Fruit fly (Drosophila melanogaster): ENCODE data around the gene SrpRbeta.

SrpRbeta gene

dm6 chr3L:8701697-8702349, 18.2 kb downstream of the SrpRbeta start:
- peak; percentile 8 for TF ChIP-seq sage (GFP tag; optimal IDR thresholded peaks at IDR 0.05)
- no peak for TF ChIP-seq sv (GFP tag; optimal IDR thresholded peaks at IDR 0.05)
- peak; percentile 27 for TF ChIP-seq h (GFP tag; optimal IDR thresholded peaks at IDR 0.05)
- peak; percentile 72 for TF ChIP-seq Sp1 (GFP tag; optimal IDR thresholded peaks at IDR 0.05)
- TF ChIP-seq woc (GFP tag; optimal IDR thresholded peaks at IDR 0.05) = peak; percentile 54
- peak in 1 of 2 experiments; percentile 74 for TF ChIP-seq foxo (GFP tag; optimal IDR thresholded peaks at IDR 0.05)
- no peak for TF ChIP-seq ey (GFP tag; optimal IDR thresholded peaks at IDR 0.05)
- TF ChIP-seq dl (GFP tag; optimal IDR thresholded peaks at IDR 0.05; ENCODE audit: insufficient read depth in 1 of 2, partially characterized antibody in 2 of 2) = no peak
- TF ChIP-seq dsf (GFP tag; optimal IDR thresholded peaks at IDR 0.05; ENCODE audit: borderline replicate concordance) = peak; percentile 10
- TF ChIP-seq brk (GFP tag; optimal IDR thresholded peaks at IDR 0.05) = peak; percentile 48
- peak; percentile 60 for TF ChIP-seq Rel (GFP tag; optimal IDR thresholded peaks at IDR 0.05)
- TF ChIP-seq Rel (tag; optimal IDR thresholded peaks at IDR 0.05) = no peak
- TF ChIP-seq jim (GFP tag; optimal IDR thresholded peaks at IDR 0.05) = peak; percentile 61
- TF ChIP-seq CrebA (GFP tag; optimal IDR thresholded peaks at IDR 0.05; ENCODE audit: borderline replicate concordance) = no peak
- peak; percentile 13 for TF ChIP-seq CG9705 (GFP tag; optimal IDR thresholded peaks at IDR 0.05)
- peak; percentile 38 for TF ChIP-seq Hnf4 (GFP tag; optimal IDR thresholded peaks at IDR 0.05)
- TF ChIP-seq CG32264 (GFP tag; optimal IDR thresholded peaks at IDR 0.05) = peak; percentile 21
- TF ChIP-seq Vsx2 (GFP tag; optimal IDR thresholded peaks at IDR 0.05; ENCODE audit: partially characterized antibody) = peak; percentile 60
- TF ChIP-seq Jra (GFP tag; optimal IDR thresholded peaks at IDR 0.05) = no peak
- peak; percentile 96 for TF ChIP-seq Hr83 (GFP tag; optimal IDR thresholded peaks at IDR 0.05; ENCODE audit: poor library complexity, severe bottlenecking)
- TF ChIP-seq rgr (GFP tag; optimal IDR thresholded peaks at IDR 0.05) = peak; percentile 22
- peak; percentile 72 for TF ChIP-seq HLH106 (tag; optimal IDR thresholded peaks at IDR 0.05)
- TF ChIP-seq OdsH (GFP tag; optimal IDR thresholded peaks at IDR 0.05) = peak; percentile 55
- peak; percentile 57 for TF ChIP-seq psq (GFP tag; optimal IDR thresholded peaks at IDR 0.05)
- TF ChIP-seq fru (GFP tag; optimal IDR thresholded peaks at IDR 0.05) = peak; percentile 74
- peak; percentile 42 for TF ChIP-seq dmrt93B (GFP tag; optimal IDR thresholded peaks at IDR 0.05)
- peak; percentile 3 for TF ChIP-seq tai (GFP tag; optimal IDR thresholded peaks at IDR 0.05)
- no peak for TF ChIP-seq usp (GFP tag; optimal IDR thresholded peaks at IDR 0.05)

- peak; percentile 62 for TF ChIP-seq br (GFP tag; optimal IDR thresholded peaks at IDR 0.05)
- TF ChIP-seq ey (GFP tag; optimal IDR thresholded peaks at IDR 0.05) = peak; percentile 80
- peak; percentile 34 for TF ChIP-seq HLH106 (tag; optimal IDR thresholded peaks at IDR 0.05)
- TF ChIP-seq h (GFP tag; optimal IDR thresholded peaks at IDR 0.05) = peak; percentile 34
- peak; percentile 73 for TF ChIP-seq OdsH (GFP tag; optimal IDR thresholded peaks at IDR 0.05)
- TF ChIP-seq Abd-B (GFP tag; optimal IDR thresholded peaks at IDR 0.05) = no peak
- no peak for TF ChIP-seq brk (GFP tag; optimal IDR thresholded peaks at IDR 0.05)
- TF ChIP-seq Hr78 (GFP tag; optimal IDR thresholded peaks at IDR 0.05) = no peak
- no peak for TF ChIP-seq Dif (GFP tag; optimal IDR thresholded peaks at IDR 0.05; ENCODE audit: partially characterized antibody)
- peak; percentile 81 for TF ChIP-seq fru (GFP tag; optimal IDR thresholded peaks at IDR 0.05)
- TF ChIP-seq psq (GFP tag; optimal IDR thresholded peaks at IDR 0.05) = peak; percentile 51
- peak in 1 of 2 experiments; percentile 58 for TF ChIP-seq foxo (GFP tag; optimal IDR thresholded peaks at IDR 0.05)
- TF ChIP-seq Sp1 (GFP tag; optimal IDR thresholded peaks at IDR 0.05) = peak; percentile 29
- peak; percentile 78 for TF ChIP-seq rgr (GFP tag; optimal IDR thresholded peaks at IDR 0.05)
- no peak for TF ChIP-seq woc (GFP tag; optimal IDR thresholded peaks at IDR 0.05)
- peak; percentile 70 for TF ChIP-seq sv (GFP tag; optimal IDR thresholded peaks at IDR 0.05)
Observed at dm6 chr3L:8700643-8701208, 19.3 kb downstream of the SrpRbeta start.

DNA sequence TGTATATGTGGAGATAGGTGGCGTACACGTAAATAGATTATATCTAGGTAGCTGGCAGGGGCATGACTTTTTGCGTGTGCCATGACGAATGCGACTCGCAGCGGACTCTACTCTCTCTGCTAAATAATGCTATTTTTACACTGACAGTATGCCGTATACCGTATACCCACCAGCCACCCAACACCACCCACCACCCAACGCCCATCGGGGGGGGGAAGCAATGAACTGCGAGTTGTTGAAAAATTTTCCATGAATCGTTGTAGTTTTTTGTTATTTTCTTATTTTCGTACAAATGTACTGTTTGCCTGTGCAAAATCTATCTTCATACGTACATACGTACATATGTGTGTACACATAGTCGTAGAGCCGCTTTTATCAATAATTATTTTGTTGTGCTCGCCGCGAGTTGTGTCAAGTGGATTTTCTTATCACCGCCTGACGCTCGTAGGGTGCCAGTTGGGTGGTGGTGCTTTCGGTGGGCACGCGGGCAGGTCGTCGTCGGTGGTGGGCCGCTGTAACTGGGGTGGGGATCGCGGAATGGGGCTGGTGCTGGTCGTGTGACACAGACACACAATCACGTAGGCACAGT, 19.9 kb downstream of the SrpRbeta start:
- TF ChIP-seq Myc (optimal IDR thresholded peaks at IDR 0.05) = no peak
- TF ChIP-seq OdsH (GFP tag; optimal IDR thresholded peaks at IDR 0.05) = no peak
- TF ChIP-seq GATAd (GFP tag; optimal IDR thresholded peaks at IDR 0.05) = no peak
- no peak for TF ChIP-seq dsf (GFP tag; optimal IDR thresholded peaks at IDR 0.05; ENCODE audit: borderline replicate concordance)
- TF ChIP-seq Dif (GFP tag; optimal IDR thresholded peaks at IDR 0.05; ENCODE audit: partially characterized antibody) = no peak
- TF ChIP-seq Hr78 (GFP tag; optimal IDR thresholded peaks at IDR 0.05) = no peak
- no peak for TF ChIP-seq fru (GFP tag; optimal IDR thresholded peaks at IDR 0.05)
- peak; percentile 66 for TF ChIP-seq Hr83 (GFP tag; optimal IDR thresholded peaks at IDR 0.05; ENCODE audit: poor library complexity, severe bottlenecking)
- TF ChIP-seq pan (optimal IDR thresholded peaks at IDR 0.05) = no peak
- no peak for TF ChIP-seq Hnf4 (GFP tag; optimal IDR thresholded peaks at IDR 0.05)
- TF ChIP-seq Mio (GFP tag; optimal IDR thresholded peaks at IDR 0.05) = no peak
- no peak for TF ChIP-seq tai (GFP tag; optimal IDR thresholded peaks at IDR 0.05)
- no peak for TF ChIP-seq sage (GFP tag; optimal IDR thresholded peaks at IDR 0.05)
- TF ChIP-seq jim (GFP tag; optimal IDR thresholded peaks at IDR 0.05) = no peak
- TF ChIP-seq Vsx2 (GFP tag; optimal IDR thresholded peaks at IDR 0.05; ENCODE audit: partially characterized antibody) = no peak
- no peak for TF ChIP-seq foxo (GFP tag; optimal IDR thresholded peaks at IDR 0.05)
- TF ChIP-seq lola (GFP tag; optimal IDR thresholded peaks at IDR 0.05) = no peak
- TF ChIP-seq Rel (GFP tag; optimal IDR thresholded peaks at IDR 0.05) = no peak
- TF ChIP-seq Rel (tag; optimal IDR thresholded peaks at IDR 0.05) = peak; percentile 78
- no peak for TF ChIP-seq psq (GFP tag; optimal IDR thresholded peaks at IDR 0.05)
- peak; percentile 80 for TF ChIP-seq h (GFP tag; optimal IDR thresholded peaks at IDR 0.05)
